Worm (Caenorhabditis elegans) whole organism, L4/young adult: ENCODE results near the gene ZK938.11.

Experiments
- W03F9.2 ChIP-seq: fragments of 150-350 bp; optimal IDR thresholded peaks from 2 replicates; lab custom pipeline; 2014; ENCODE audit warnings: missing biosample characterization, missing genetic modification characterization
- dao-5 ChIP-seq: sonication (generic microtip); optimal IDR thresholded peaks from 2 replicates; lab custom pipeline; 2016; ENCODE audit warnings: missing genotype, missing genetic modification characterization, moderate library complexity, missing compliant biosample characterization
- him-1 ChIP-seq: sonication (generic microtip); optimal IDR thresholded peaks from 2 replicates; lab custom pipeline; 2016; ENCODE audit warnings: missing genotype, missing genetic modification reagents, missing genetic modification characterization, missing compliant biosample characterization

DNA sequence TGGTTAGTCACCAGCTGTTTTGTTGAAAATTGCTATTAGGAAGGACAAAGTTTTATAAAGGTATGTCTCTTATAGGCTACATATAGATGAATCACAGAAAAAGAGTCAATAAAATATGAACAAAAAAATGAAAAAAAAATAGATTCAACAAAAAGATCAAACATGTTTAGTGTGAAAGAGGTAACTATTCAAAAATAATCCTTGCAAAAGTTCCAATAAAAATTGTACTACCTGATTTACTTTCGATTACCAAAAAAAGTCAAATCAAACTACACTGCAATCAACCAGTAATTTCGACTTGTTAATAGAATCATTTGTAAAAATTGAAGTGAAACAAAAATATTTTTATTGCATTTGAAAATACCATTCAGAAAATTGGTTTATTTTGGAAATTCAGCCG lies 10.7 kb upstream of the ZK938.11 start, which contains the start of gene ZK938.10:
- TF ChIP-seq him-1 (tag; lab: Kevin White, UChicago): no peak
- TF ChIP-seq dao-5 (tag; lab: Kevin White, UChicago): no peak
- no peak for TF ChIP-seq W03F9.2
